Fruit fly (Drosophila melanogaster): ENCODE results near the gene CG16812.

DNA sequence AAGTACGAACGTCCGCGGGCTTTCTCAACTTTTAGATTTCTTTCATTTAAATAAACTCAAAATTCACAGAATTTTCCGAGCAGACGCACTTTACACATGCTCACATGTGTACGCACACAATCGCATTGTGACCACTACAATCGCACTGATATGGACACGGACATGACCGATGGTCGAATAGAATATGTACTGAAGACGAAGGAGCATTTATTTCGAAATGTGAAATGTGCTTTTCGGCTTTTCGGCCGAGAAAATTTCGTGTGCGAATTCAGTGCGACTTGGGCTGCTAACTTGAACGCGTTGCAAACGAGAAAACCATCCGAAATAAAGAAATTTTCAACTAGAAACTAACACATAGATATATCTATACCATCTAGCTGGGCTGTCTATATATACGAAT is 38.4 kb downstream of the CG16812 start, which contains the start of gene CG44085:
- TF ChIP-seq CG8478 (optimal IDR thresholded peaks at IDR 0.05) = no peak
- no peak for TF ChIP-seq CTCF (optimal IDR thresholded peaks at IDR 0.05)
